Worm (Caenorhabditis elegans): ENCODE measurements around the gene Y48G9A.9.

ce11 chrIII:2129377-2129776 is 36.9 kb downstream of the Y48G9A.9 start:
- TF ChIP-seq hmg-4 (GFP tag; optimal IDR thresholded peaks at IDR 0.05) (no peak), flt-1 (GFP tag; IDR thresholded peaks at IDR 0.05) (no peak), pes-1 (GFP tag; IDR thresholded peaks at IDR 0.05) (no peak), F13C5.2 (tag; optimal IDR thresholded peaks at IDR 0.05) (no peak), ceh-13 (GFP tag; optimal IDR thresholded peaks at IDR 0.05) (no peak), tra-4 (tag; optimal IDR thresholded peaks at IDR 0.05) (no peak)
